Worm (Caenorhabditis elegans) whole organism, midembryonic: ENCODE data around the gene zipt-9.

Experiments used
- T22C8.4 ChIP-seq: fragments of 200-800 bp; sonication (Bioruptor generic); IDR thresholded peaks from 2 replicates; pipeline ENCODE4 v1.3.6; 2022; ENCODE audit warnings: missing genetic modification characterization, missing compliant biosample characterization
- cog-1 ChIP-seq: sonication (generic microtip); optimal IDR thresholded peaks from 2 replicates; lab custom pipeline; 2016; ENCODE audit warnings: missing genetic modification characterization, missing compliant biosample characterization
- flt-1 ChIP-seq: fragments of 200-800 bp; sonication (Bioruptor generic); IDR thresholded peaks from 2 replicates; pipeline ENCODE4 v1.3.6; 2022; ENCODE audit warnings: missing genetic modification characterization, missing compliant biosample characterization
- klf-2 ChIP-seq: fragments of 200-800 bp; sonication (Bioruptor generic); conservative IDR thresholded peaks from 2 replicates; pipeline ENCODE4 v1.3.6; 2022; ENCODE audit warnings: missing genetic modification reagents, missing genetic modification characterization, missing compliant biosample characterization
- ref-1 ChIP-seq: fragments of 200-800 bp; sonication (Bioruptor generic); conservative IDR thresholded peaks from 2 replicates; pipeline ENCODE4 v1.3.6; 2022; ENCODE audit warnings: missing genetic modification reagents, missing genetic modification characterization, missing compliant biosample characterization
- tab-1 ChIP-seq: fragments of 200-800 bp; sonication (Bioruptor generic); IDR thresholded peaks from 2 replicates; pipeline ENCODE4 v1.3.6; 2022; ENCODE audit warnings: missing genetic modification characterization, missing compliant biosample characterization
- ztf-29 ChIP-seq: fragments of 200-800 bp; sonication (Bioruptor generic); IDR thresholded peaks from 2 replicates; pipeline ENCODE4 v1.3.6; 2022; ENCODE audit warnings: missing genetic modification reagents, missing genetic modification characterization, missing compliant biosample characterization

ce11 chrV:13669170-13669569 is 45.9 kb downstream of the zipt-9 start:
- TF ChIP-seq flt-1 (GFP tag; lab: Robert Waterston, UW) (no peak), ref-1 (GFP tag; lab: Robert Waterston, UW) (no peak), klf-2 (GFP tag; lab: Robert Waterston, UW) (no peak), T22C8.4 (no peak), ztf-29 (no peak), cog-1 (tag; lab: Kevin White, UChicago) (no peak), tab-1 (GFP tag; lab: Robert Waterston, UW) (no peak)
